Worm (Caenorhabditis elegans): ENCODE results near the gene crh-1.

crh-1 gene

DNA sequence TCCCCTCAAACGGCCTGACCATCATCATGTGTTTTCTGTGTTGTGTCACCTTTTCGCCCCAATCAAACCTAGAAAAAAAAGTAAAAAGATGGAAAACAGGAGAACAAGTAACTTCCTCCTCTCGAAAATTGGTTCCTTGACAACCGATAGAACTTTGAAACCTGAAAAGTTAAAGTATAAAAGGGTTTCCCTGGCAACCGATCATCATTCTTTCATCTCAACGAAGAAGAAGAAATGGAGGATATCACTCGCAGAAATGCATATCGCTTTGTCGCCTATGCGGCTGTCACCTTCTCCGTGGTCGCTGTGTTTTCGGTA is 46.2 kb downstream of the crh-1 start, which contains the start of gene col-95:
col-95 (plus strand) TSS at position 219 of the 318 bp plus-strand sequence.
- TF ChIP-seq fos-1 (tag; optimal IDR thresholded peaks at IDR 0.05) (no peak), nhr-19 (GFP tag; conservative IDR thresholded peaks at IDR 0.05) (no peak), sup-37 (GFP tag; optimal IDR thresholded peaks at IDR 0.05) (no peak), lin-14 (GFP tag; optimal IDR thresholded peaks at IDR 0.05) (no peak), lin-35 (GFP tag; optimal IDR thresholded peaks at IDR 0.05) (peak in 1 of 2 experiments; percentile 5)

DNA sequence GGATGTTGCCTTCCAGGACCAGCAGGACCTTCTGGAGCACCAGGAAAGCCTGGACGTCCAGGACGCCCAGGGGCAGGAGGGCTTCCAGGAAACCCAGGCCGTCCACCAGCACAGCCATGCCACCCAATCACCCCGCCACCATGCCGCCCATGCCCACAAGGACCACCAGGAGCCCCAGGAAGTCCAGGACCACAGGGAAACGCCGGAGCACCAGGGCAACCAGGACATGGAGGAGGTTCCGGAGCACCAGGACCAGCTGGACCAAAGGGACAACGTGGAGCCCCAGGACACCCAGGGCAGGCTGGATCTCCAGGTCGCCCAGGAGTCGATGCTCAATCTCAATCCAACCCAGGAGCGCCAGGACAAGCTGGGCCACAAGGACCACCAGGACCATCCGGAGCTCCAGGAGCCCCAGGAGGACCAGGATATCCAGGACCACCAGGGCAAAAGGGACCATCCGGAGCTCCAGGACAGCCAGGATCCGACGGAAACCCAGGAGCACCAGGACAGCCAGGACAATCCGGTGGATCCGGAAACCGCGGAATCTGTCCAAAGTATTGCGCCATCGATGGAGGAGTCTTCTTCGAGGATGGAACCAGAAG is 46.9 kb downstream of the crh-1 start:
- TF ChIP-seq tlp-1 (tag; optimal IDR thresholded peaks at IDR 0.05), result no peak
- no peak for TF ChIP-seq lin-13 (GFP tag; optimal IDR thresholded peaks at IDR 0.05)
- TF ChIP-seq C16A3.4 (tag; optimal IDR thresholded peaks at IDR 0.05), result no peak
- TF ChIP-seq unc-62 (GFP tag; optimal IDR thresholded peaks at IDR 0.05), result no peak
- no peak for TF ChIP-seq nhr-90 (tag; optimal IDR thresholded peaks at IDR 0.05; ENCODE audit: poor library complexity)
- no peak for TF ChIP-seq snpc-4 (tag; optimal IDR thresholded peaks at IDR 0.05)
- no peak for TF ChIP-seq hlh-17 (GFP tag; optimal IDR thresholded peaks at IDR 0.05; ENCODE audit: borderline replicate concordance)
- no peak for TF ChIP-seq ztf-11 (tag; optimal IDR thresholded peaks at IDR 0.05)
- no peak for TF ChIP-seq ama-1 (optimal IDR thresholded peaks at IDR 0.05)
- no peak for TF ChIP-seq nhr-20 (tag; optimal IDR thresholded peaks at IDR 0.05)
- TF ChIP-seq isw-1 (GFP tag; IDR thresholded peaks at IDR 0.05), result no peak
- TF ChIP-seq dpl-1 (GFP tag; optimal IDR thresholded peaks at IDR 0.05), result no peak
- TF ChIP-seq pax-3 (tag; optimal IDR thresholded peaks at IDR 0.05), result no peak
- no peak for TF ChIP-seq nhr-47 (tag; optimal IDR thresholded peaks at IDR 0.05)
- no peak for TF ChIP-seq ces-1 (GFP tag; optimal IDR thresholded peaks at IDR 0.05)
- no peak for TF ChIP-seq nhr-84 (tag; optimal IDR thresholded peaks at IDR 0.05)
- TF ChIP-seq mep-1 (tag; optimal IDR thresholded peaks at IDR 0.05), result no peak
- TF ChIP-seq jun-1 (tag; optimal IDR thresholded peaks at IDR 0.05), result no peak
- TF ChIP-seq dsc-1 (tag; optimal IDR thresholded peaks at IDR 0.05), result no peak
- no peak for TF ChIP-seq nhr-237 (tag; optimal IDR thresholded peaks at IDR 0.05)

DNA sequence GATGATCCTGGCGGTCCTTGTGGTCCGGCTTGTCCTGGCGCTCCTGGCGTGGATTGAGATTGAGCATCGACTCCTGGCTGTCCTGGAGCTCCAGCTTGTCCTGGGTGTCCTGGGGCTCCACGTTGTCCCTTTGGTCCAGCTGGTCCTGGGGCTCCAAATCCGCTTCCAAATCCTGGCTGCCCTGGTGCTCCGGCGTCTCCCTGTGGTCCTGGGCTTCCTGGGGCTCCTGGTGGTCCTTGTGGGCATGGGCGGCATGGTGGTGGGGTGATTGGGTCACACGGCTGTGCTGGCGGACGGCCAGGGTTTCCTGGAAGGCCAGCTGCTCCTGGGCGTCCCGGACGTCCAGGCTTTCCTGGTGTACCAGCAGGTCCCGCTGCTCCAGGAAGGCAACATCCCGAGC is 48.4 kb downstream of the crh-1 start:
- no peak for TF ChIP-seq nhr-20 (tag; optimal IDR thresholded peaks at IDR 0.05)
- TF ChIP-seq elt-2 (tag; optimal IDR thresholded peaks at IDR 0.05), result no peak
- no peak for TF ChIP-seq ceh-88 (GFP tag; IDR thresholded peaks at IDR 0.05)
- TF ChIP-seq C04F5.9 (tag; optimal IDR thresholded peaks at IDR 0.05), result no peak
- TF ChIP-seq ceh-8 (GFP tag; optimal IDR thresholded peaks at IDR 0.05), result peak; percentile 40
- TF ChIP-seq pqm-1 (tag; optimal IDR thresholded peaks at IDR 0.05), result no peak
- TF ChIP-seq mab-9 (GFP tag; IDR thresholded peaks at IDR 0.05), result no peak
- no peak for TF ChIP-seq vab-15 (tag; optimal IDR thresholded peaks at IDR 0.05)

DNA sequence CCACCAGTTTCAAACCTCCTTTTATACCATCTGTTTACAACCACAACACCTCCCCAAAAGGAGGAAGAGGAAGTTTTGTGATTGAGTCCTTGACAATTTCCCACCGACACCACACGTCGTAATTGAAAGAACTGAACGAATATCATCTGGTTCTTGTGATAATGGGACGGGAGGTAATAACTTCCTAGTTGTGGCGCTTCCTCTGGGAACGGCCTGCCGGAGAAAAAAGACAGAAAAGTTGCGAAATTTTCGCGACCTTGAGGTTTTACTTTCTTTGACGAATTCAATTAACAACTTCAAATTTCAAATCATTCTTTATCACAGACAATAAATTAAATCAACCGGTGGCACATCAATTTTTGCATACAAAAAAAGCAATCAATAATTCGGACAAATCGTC is 49.1 kb downstream of the crh-1 start, which contains the start of gene col-96:
col-96 (minus strand) TSS at position 101 of the 400 bp plus-strand sequence.
- peak; percentile 15 for TF ChIP-seq blmp-1 (tag; optimal IDR thresholded peaks at IDR 0.05)
- TF ChIP-seq egl-13 (tag; optimal IDR thresholded peaks at IDR 0.05), result no peak

DNA sequence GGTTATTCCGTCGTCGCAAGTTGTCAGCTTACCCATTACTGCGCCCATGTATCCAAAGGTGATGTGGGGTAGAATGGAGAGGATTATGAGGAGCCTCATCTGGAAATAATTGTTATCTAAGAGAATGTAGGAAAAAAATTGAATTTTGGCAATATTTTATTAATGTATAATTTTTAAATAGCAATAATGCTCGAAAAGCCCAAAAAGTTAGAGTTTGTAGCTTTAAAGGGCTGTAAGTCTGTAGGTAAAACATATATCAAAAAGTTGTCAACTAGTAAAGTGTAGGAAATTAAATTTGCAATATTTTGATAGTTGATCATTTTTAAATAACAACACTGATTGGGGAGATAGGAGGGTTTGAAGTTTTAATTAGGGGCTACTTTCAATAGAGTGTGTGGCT is 51.2 kb downstream of the crh-1 start, which contains the start of gene Y41C4A.8:
Y41C4A.8 (minus strand) TSS at position 101 of the 400 bp plus-strand sequence.
- TF ChIP-seq ces-1 (GFP tag; optimal IDR thresholded peaks at IDR 0.05), result no peak
- TF ChIP-seq nhr-76 (tag; optimal IDR thresholded peaks at IDR 0.05), result no peak
- no peak for TF ChIP-seq sptf-1 (tag; optimal IDR thresholded peaks at IDR 0.05)
- no peak for TF ChIP-seq nhr-20 (tag; optimal IDR thresholded peaks at IDR 0.05)
- TF ChIP-seq C04F5.9 (tag; optimal IDR thresholded peaks at IDR 0.05), result no peak
- no peak for TF ChIP-seq fkh-10 (GFP tag; optimal IDR thresholded peaks at IDR 0.05)
- TF ChIP-seq pqm-1 (tag; optimal IDR thresholded peaks at IDR 0.05), result no peak
- TF ChIP-seq unc-30 (tag; optimal IDR thresholded peaks at IDR 0.05), result no peak
- TF ChIP-seq snu-23 (GFP tag; optimal IDR thresholded peaks at IDR 0.05), result no peak
- no peak for TF ChIP-seq sup-37 (GFP tag; optimal IDR thresholded peaks at IDR 0.05)
- TF ChIP-seq mdl-1 (tag; optimal IDR thresholded peaks at IDR 0.05), result no peak

Measured in whole organism, L1 larva.